Fruit fly (Drosophila melanogaster): Measurements from ENCODE around the gene CG9609.
A peak's percentile ranks its signal among the peaks of the same experiment; 100 is the strongest.

The CG9609 gene

dm6 chrX:16751579-16752156 is 35.1 kb downstream of the CG9609 start, which contains the start of gene goe (continued):
- peak; percentile 55 for TF ChIP-seq CG10321 (GFP tag; IDR thresholded peaks at IDR 0.05)
- TF ChIP-seq CG11504 (tag; optimal IDR thresholded peaks at IDR 0.05): peak; percentile 61
- TF ChIP-seq psq (GFP tag; optimal IDR thresholded peaks at IDR 0.05): peak; percentile 52
- TF ChIP-seq CG9797 (GFP tag; optimal IDR thresholded peaks at IDR 0.05): peak; percentile 41
- TF ChIP-seq CG31365 (tag; optimal IDR thresholded peaks at IDR 0.05): peak; percentile 43
- TF ChIP-seq Neu2 (GFP tag; optimal IDR thresholded peaks at IDR 0.05; ENCODE audit: borderline replicate concordance): peak; percentile 30
- TF ChIP-seq gcm (GFP tag; optimal IDR thresholded peaks at IDR 0.05): peak; percentile 46
- TF ChIP-seq CG12659 (GFP tag; optimal IDR thresholded peaks at IDR 0.05): peak; percentile 90
- TF ChIP-seq phol (tag; optimal IDR thresholded peaks at IDR 0.05): peak; percentile 75
- no peak for TF ChIP-seq jigr1 (GFP tag; IDR thresholded peaks at IDR 0.05)
- TF ChIP-seq Fer2 (tag; optimal IDR thresholded peaks at IDR 0.05): peak; percentile 20
- TF ChIP-seq CG2202 (tag; optimal IDR thresholded peaks at IDR 0.05): peak; percentile 61
- TF ChIP-seq onecut (GFP tag; IDR thresholded peaks at IDR 0.05): peak; percentile 50
- TF ChIP-seq Fer1 (GFP tag; optimal IDR thresholded peaks at IDR 0.05): peak; percentile 77
- TF ChIP-seq inv (GFP tag; IDR thresholded peaks at IDR 0.05; ENCODE audit: partially characterized antibody): peak; percentile 94
- TF ChIP-seq GATAe (GFP tag; conservative IDR thresholded peaks at IDR 0.05): peak; percentile 51; the same call in 1 of the 2 replicates
- peak; percentile 26 for TF ChIP-seq Sry-β (GFP tag; optimal IDR thresholded peaks at IDR 0.05)
- peak; percentile 92 for TF ChIP-seq CG13624 (GFP tag; optimal IDR thresholded peaks at IDR 0.05)
- TF ChIP-seq dm (GFP tag; optimal IDR thresholded peaks at IDR 0.05): peak; percentile 87
- TF ChIP-seq peb (GFP tag; IDR thresholded peaks at IDR 0.05): no peak
- peak; percentile 60 for TF ChIP-seq klu (GFP tag; IDR thresholded peaks at IDR 0.05)
- TF ChIP-seq CG30020 (tag; optimal IDR thresholded peaks at IDR 0.05): peak; percentile 38
- TF ChIP-seq zen2 (GFP tag; IDR thresholded peaks at IDR 0.05; ENCODE audit: partially characterized antibody): peak; percentile 71
- peak; percentile 89 for TF ChIP-seq vvl (GFP tag; IDR thresholded peaks at IDR 0.05)
- TF ChIP-seq CG1233 (GFP tag; optimal IDR thresholded peaks at IDR 0.05): peak; percentile 76
- no peak for TF ChIP-seq sqz (GFP tag; optimal IDR thresholded peaks at IDR 0.05)
- peak; percentile 95 for TF ChIP-seq Myb (GFP tag; optimal IDR thresholded peaks at IDR 0.05)
- TF ChIP-seq ftz-f1 (GFP tag; optimal IDR thresholded peaks at IDR 0.05): peak; percentile 70
- TF ChIP-seq CG9609 (GFP tag; optimal IDR thresholded peaks at IDR 0.05): peak; percentile 87
- peak; percentile 76 for TF ChIP-seq CG2875 (GFP tag; optimal IDR thresholded peaks at IDR 0.05)
- TF ChIP-seq Vsx1 (GFP tag; optimal IDR thresholded peaks at IDR 0.05): peak; percentile 80
- TF ChIP-seq croc (GFP tag; conservative IDR thresholded peaks at IDR 0.05): peak; percentile 59; the same call in 2 of the 3 replicates
- peak; percentile 65 for TF ChIP-seq gfzf (GFP tag; optimal IDR thresholded peaks at IDR 0.05)
- peak; percentile 53 for TF ChIP-seq CG17359 (tag; optimal IDR thresholded peaks at IDR 0.05)
- peak; percentile 13 for TF ChIP-seq Elba2 (GFP tag; optimal IDR thresholded peaks at IDR 0.05)
- peak; percentile 76 for TF ChIP-seq Atf-2 (GFP tag; optimal IDR thresholded peaks at IDR 0.05)
- peak; percentile 91; the same call in 3 of the 4 replicates for TF ChIP-seq chinmo (GFP tag; IDR thresholded peaks at IDR 0.05; ENCODE audit: partially characterized antibody)
- TF ChIP-seq CG17612 (GFP tag; IDR thresholded peaks at IDR 0.05): peak; percentile 60; the same call in 1 of the 2 replicates
- peak; percentile 52 for TF ChIP-seq Hand (GFP tag; optimal IDR thresholded peaks at IDR 0.05)
- TF ChIP-seq gem (tag; optimal IDR thresholded peaks at IDR 0.05): peak; percentile 69
- TF ChIP-seq CG6254 (GFP tag; optimal IDR thresholded peaks at IDR 0.05): no peak
- TF ChIP-seq ewg (GFP tag; optimal IDR thresholded peaks at IDR 0.05): peak; percentile 73
- TF ChIP-seq sug (tag; optimal IDR thresholded peaks at IDR 0.05): peak; percentile 77
- TF ChIP-seq Hr39 (optimal IDR thresholded peaks at IDR 0.05): no peak
- peak; percentile 76 for TF ChIP-seq CG6765 (GFP tag; optimal IDR thresholded peaks at IDR 0.05)
- TF ChIP-seq pum (GFP tag; optimal IDR thresholded peaks at IDR 0.05): peak; percentile 66
- TF ChIP-seq eyg (GFP tag; optimal IDR thresholded peaks at IDR 0.05): peak; percentile 68
- no peak for TF ChIP-seq CG31388 (GFP tag; optimal IDR thresholded peaks at IDR 0.05)
- TF ChIP-seq otp (GFP tag; IDR thresholded peaks at IDR 0.05): peak; percentile 73; the same call in 2 of the 3 replicates
- TF ChIP-seq B-H1 (GFP tag; IDR thresholded peaks at IDR 0.05): peak; percentile 50
